Fruit fly (Drosophila melanogaster): ENCODE measurements around the gene RnrL.

Gene RnrL

dm6 chr2L:10366525-10366924 is 38.8 kb upstream of the RnrL start, which contains the start of gene CG5056 (continued):
- TF ChIP-seq Med (GFP tag): peak; percentile 78
- TF ChIP-seq CG15696 (tag; optimal IDR thresholded peaks at IDR 0.05): peak; percentile 18
- no peak for TF ChIP-seq ase (GFP tag; IDR thresholded peaks at IDR 0.05)
- TF ChIP-seq Dip3 (GFP tag; optimal IDR thresholded peaks at IDR 0.05): no peak
- TF ChIP-seq CG31224 (GFP tag; IDR thresholded peaks at IDR 0.05): no peak
- TF ChIP-seq toy (GFP tag; IDR thresholded peaks at IDR 0.05): no peak
- no peak for TF ChIP-seq Bdp1 (GFP tag; optimal IDR thresholded peaks at IDR 0.05)
- no peak for TF ChIP-seq nau (GFP tag; optimal IDR thresholded peaks at IDR 0.05)
- peak; percentile 61 for TF ChIP-seq gfzf (GFP tag; optimal IDR thresholded peaks at IDR 0.05)
- TF ChIP-seq insv (GFP tag; optimal IDR thresholded peaks at IDR 0.05): no peak
- TF ChIP-seq ftz-f1 (GFP tag; optimal IDR thresholded peaks at IDR 0.05): no peak
- TF ChIP-seq org-1 (GFP tag; optimal IDR thresholded peaks at IDR 0.05): no peak
- no peak for TF ChIP-seq fd3F (GFP tag; optimal IDR thresholded peaks at IDR 0.05)
- no peak for TF ChIP-seq Lpt (GFP tag; optimal IDR thresholded peaks at IDR 0.05)
- no peak for TF ChIP-seq CG6683 (GFP tag; optimal IDR thresholded peaks at IDR 0.05)
- TF ChIP-seq Asciz (GFP tag; optimal IDR thresholded peaks at IDR 0.05): no peak
- TF ChIP-seq CG11093 (GFP tag; IDR thresholded peaks at IDR 0.05): no peak
- no peak for TF ChIP-seq ind (GFP tag; optimal IDR thresholded peaks at IDR 0.05)
- no peak for TF ChIP-seq Mad (GFP tag; optimal IDR thresholded peaks at IDR 0.05)
- no peak for TF ChIP-seq CG1602 (GFP tag; optimal IDR thresholded peaks at IDR 0.05)
- TF ChIP-seq lov (optimal IDR thresholded peaks at IDR 0.05): no peak
- no peak for TF ChIP-seq lov (GFP tag; IDR thresholded peaks at IDR 0.05)
- peak in 1 of 3 experiments; percentile 77 for TF ChIP-seq Stat92E (GFP tag; optimal IDR thresholded peaks at IDR 0.05)
- no peak for TF ChIP-seq Doc2 (GFP tag; IDR thresholded peaks at IDR 0.05)
- no peak for TF ChIP-seq wor (GFP tag; IDR thresholded peaks at IDR 0.05)
- no peak for TF ChIP-seq TFAM (GFP tag; optimal IDR thresholded peaks at IDR 0.05)
- TF ChIP-seq CG17328 (GFP tag; IDR thresholded peaks at IDR 0.05): no peak
- peak in 1 of 2 experiments; percentile 88 for TF ChIP-seq Pdp1 (GFP tag; optimal IDR thresholded peaks at IDR 0.05)
- TF ChIP-seq her (GFP tag; optimal IDR thresholded peaks at IDR 0.05): peak; percentile 95
- no peak for TF ChIP-seq CG32532 (GFP tag; IDR thresholded peaks at IDR 0.05)
- peak; percentile 34 for TF ChIP-seq grau (tag; optimal IDR thresholded peaks at IDR 0.05)
- no peak for TF ChIP-seq H15 (GFP tag; IDR thresholded peaks at IDR 0.05)
- no peak for TF ChIP-seq Poxn (GFP tag; IDR thresholded peaks at IDR 0.05)
- TF ChIP-seq Eip74EF (GFP tag; optimal IDR thresholded peaks at IDR 0.05): no peak
- no peak for TF ChIP-seq Dek (tag; optimal IDR thresholded peaks at IDR 0.05)
- no peak for TF ChIP-seq Atf3 (GFP tag; optimal IDR thresholded peaks at IDR 0.05)
- TF ChIP-seq Awh (GFP tag; IDR thresholded peaks at IDR 0.05): no peak
- TF ChIP-seq Dad (GFP tag; optimal IDR thresholded peaks at IDR 0.05): no peak
- no peak for TF ChIP-seq CkIIα-i1 (GFP tag; IDR thresholded peaks at IDR 0.05)
- TF ChIP-seq Hr51 (GFP tag; optimal IDR thresholded peaks at IDR 0.05): no peak
- no peak for TF ChIP-seq H2.0 (GFP tag; IDR thresholded peaks at IDR 0.05)
- TF ChIP-seq z (GFP tag; IDR thresholded peaks at IDR 0.05): no peak
- no peak for TF ChIP-seq Side (GFP tag; optimal IDR thresholded peaks at IDR 0.05)
- no peak for TF ChIP-seq eyg (GFP tag; optimal IDR thresholded peaks at IDR 0.05)
- peak; percentile 69 for TF ChIP-seq trem (tag; optimal IDR thresholded peaks at IDR 0.05)
- TF ChIP-seq ato (GFP tag; IDR thresholded peaks at IDR 0.05; ENCODE audit: partially characterized antibody): no peak
- no peak for TF ChIP-seq sna (GFP tag; IDR thresholded peaks at IDR 0.05; ENCODE audit: partially characterized antibody)
- TF ChIP-seq BtbVII (GFP tag; optimal IDR thresholded peaks at IDR 0.05): no peak
- TF ChIP-seq ttk (GFP tag; IDR thresholded peaks at IDR 0.05): no peak
- peak; percentile 75 for TF ChIP-seq CG12659 (GFP tag; optimal IDR thresholded peaks at IDR 0.05)
- no peak for TF ChIP-seq CG10462 (GFP tag; optimal IDR thresholded peaks at IDR 0.05)
- TF ChIP-seq CG3281 (GFP tag; optimal IDR thresholded peaks at IDR 0.05): no peak

Measured in whole organism, embryonic.